Fruit fly (Drosophila melanogaster): Measurements from ENCODE around the gene CG14109.
A peak's percentile ranks its signal among the peaks of the same experiment; 100 is the strongest.

CG14109 gene

dm6 chr3L:13432791-13433190, 7.9 kb upstream of the CG14109 start (continued):
- no peak for TF ChIP-seq CG34376 (GFP tag; optimal IDR thresholded peaks at IDR 0.05)
- TF ChIP-seq CG17385 (GFP tag; optimal IDR thresholded peaks at IDR 0.05) = no peak
- no peak for TF ChIP-seq Hey (tag; optimal IDR thresholded peaks at IDR 0.05)
- peak in 1 of 3 experiments; percentile 38 for TF ChIP-seq Stat92E (GFP tag; optimal IDR thresholded peaks at IDR 0.05)
- no peak for TF ChIP-seq CG4328 (GFP tag; optimal IDR thresholded peaks at IDR 0.05)
- TF ChIP-seq sd (tag; optimal IDR thresholded peaks at IDR 0.05) = no peak
- TF ChIP-seq abd-A (tag; optimal IDR thresholded peaks at IDR 0.05) = peak; percentile 79
- TF ChIP-seq ash1 (GFP tag; optimal IDR thresholded peaks at IDR 0.05) = no peak
- TF ChIP-seq Sox100B (GFP tag; optimal IDR thresholded peaks at IDR 0.05) = no peak
- no peak for TF ChIP-seq CG4424 (GFP tag; optimal IDR thresholded peaks at IDR 0.05)
- TF ChIP-seq CG6854 (GFP tag; optimal IDR thresholded peaks at IDR 0.05) = no peak
- TF ChIP-seq CG10565 (GFP tag; optimal IDR thresholded peaks at IDR 0.05) = no peak
- TF ChIP-seq HLH4C (GFP tag; IDR thresholded peaks at IDR 0.05; ENCODE audit: partially characterized antibody) = peak; percentile 47
- TF ChIP-seq Ssrp (tag; optimal IDR thresholded peaks at IDR 0.05) = no peak
- TF ChIP-seq phol (tag; optimal IDR thresholded peaks at IDR 0.05) = no peak
- TF ChIP-seq cas (GFP tag; IDR thresholded peaks at IDR 0.05) = no peak
- TF ChIP-seq CG4707 (GFP tag; optimal IDR thresholded peaks at IDR 0.05) = no peak
- no peak for TF ChIP-seq CG43689 (GFP tag; IDR thresholded peaks at IDR 0.05)
- TF ChIP-seq ATbp (GFP tag; optimal IDR thresholded peaks at IDR 0.05) = no peak
- no peak for TF ChIP-seq ken (GFP tag; IDR thresholded peaks at IDR 0.05)
- TF ChIP-seq CG13894 (tag; optimal IDR thresholded peaks at IDR 0.05) = peak; percentile 52
- TF ChIP-seq dmrt11E (tag; optimal IDR thresholded peaks at IDR 0.05) = no peak
- no peak for TF ChIP-seq CG9797 (GFP tag; optimal IDR thresholded peaks at IDR 0.05)
- TF ChIP-seq pb (GFP tag; optimal IDR thresholded peaks at IDR 0.05) = no peak
- no peak for TF ChIP-seq CTCF (GFP tag; optimal IDR thresholded peaks at IDR 0.05)
- TF ChIP-seq CG11723 (GFP tag; optimal IDR thresholded peaks at IDR 0.05) = no peak
- peak; percentile 48; the same call in 1 of the 4 replicates for TF ChIP-seq chinmo (GFP tag; IDR thresholded peaks at IDR 0.05; ENCODE audit: partially characterized antibody)
- TF ChIP-seq caup (GFP tag; optimal IDR thresholded peaks at IDR 0.05; ENCODE audit: severe bottlenecking) = no peak
- TF ChIP-seq CG7963 (GFP tag; IDR thresholded peaks at IDR 0.05; ENCODE audit: partially characterized antibody) = peak; percentile 39; the same call in 2 of the 3 replicates
- no peak for TF ChIP-seq Chrac-16 (GFP tag; optimal IDR thresholded peaks at IDR 0.05)
- TF ChIP-seq CG11247 (GFP tag; IDR thresholded peaks at IDR 0.05) = no peak
- no peak for TF ChIP-seq vfl (GFP tag; optimal IDR thresholded peaks at IDR 0.05)
- no peak for TF ChIP-seq Jarid2 (GFP tag; optimal IDR thresholded peaks at IDR 0.05)
- TF ChIP-seq btn (GFP tag; optimal IDR thresholded peaks at IDR 0.05) = no peak
- TF ChIP-seq nerfin-2 (GFP tag; IDR thresholded peaks at IDR 0.05; ENCODE audit: partially characterized antibody) = peak; percentile 55; the same call in 1 of the 2 replicates
- 0 out of 3 replicates have a peak, but pooled peaks have one; percentile 15 for TF ChIP-seq ci (GFP tag; IDR thresholded peaks at IDR 0.05)
- peak; percentile 55; the same call in 1 of the 3 replicates for TF ChIP-seq z (GFP tag; IDR thresholded peaks at IDR 0.05)
- peak; percentile 72 for TF ChIP-seq tna (GFP tag; IDR thresholded peaks at IDR 0.05; ENCODE audit: partially characterized antibody)
- TF ChIP-seq CG32767 (GFP tag; IDR thresholded peaks at IDR 0.05) = no peak
- TF ChIP-seq slp2 (GFP tag; optimal IDR thresholded peaks at IDR 0.05) = no peak
- TF ChIP-seq ERR (GFP tag; optimal IDR thresholded peaks at IDR 0.05) = no peak
- no peak for TF ChIP-seq CG10979 (tag; optimal IDR thresholded peaks at IDR 0.05)
